Worm (Caenorhabditis elegans) whole organism, young adult: ENCODE results near the gene elo-8.
A peak's percentile ranks its signal among the peaks of the same experiment; 100 is the strongest.

Experiments used
- B0035.1 ChIP-seq: sonication (generic microtip); optimal IDR thresholded peaks from 2 replicates; lab custom pipeline; 2016; ENCODE audit warnings: missing genetic modification characterization, mild to moderate bottlenecking, missing compliant biosample characterization, missing genotype, missing genetic modification reagents
- B0336.3 ChIP-seq: fragments of 200-800 bp; sonication (Bioruptor generic); IDR thresholded peaks from 2 replicates; pipeline ENCODE4 v1.3.6; 2022; ENCODE audit warnings: missing genetic modification characterization, missing compliant biosample characterization
- F23B12.7 ChIP-seq: sonication (generic microtip); optimal IDR thresholded peaks from 2 replicates; lab custom pipeline; 2017; ENCODE audit warnings: missing genetic modification characterization, mild to moderate bottlenecking, missing compliant biosample characterization, antibody characterized with exemption, moderate library complexity; ENCODE audit not compliant: insufficient read depth
- T07F8.4 ChIP-seq: sonication (generic microtip); optimal IDR thresholded peaks from 2 replicates; lab custom pipeline; 2016; ENCODE audit warnings: mild to moderate bottlenecking, missing genetic modification characterization, moderate library complexity, missing compliant biosample characterization
- Y53F4B.3 ChIP-seq: fragments of 200-800 bp; sonication (Bioruptor generic); IDR thresholded peaks from 2 replicates; pipeline ENCODE4 v1.3.6; 2022; ENCODE audit warnings: missing genetic modification reagents, missing genetic modification characterization, missing compliant biosample characterization
- Y56A3A.18 ChIP-seq: fragments of 200-800 bp; sonication (Bioruptor generic); IDR thresholded peaks from 2 replicates; pipeline ENCODE4 v1.3.6; 2022; ENCODE audit warnings: missing genetic modification reagents, missing genetic modification characterization, missing compliant biosample characterization
- Y67H2A.10 ChIP-seq: fragments of 200-800 bp; sonication (Bioruptor generic); conservative IDR thresholded peaks from 2 replicates; pipeline ENCODE4 v1.3.6; 2022; ENCODE audit warnings: missing genetic modification reagents, missing genetic modification characterization, missing compliant biosample characterization
- Y79H2A.3 ChIP-seq: fragments of 200-800 bp; sonication (Bioruptor generic); conservative IDR thresholded peaks from 2 replicates; pipeline ENCODE4 v1.3.6; 2022; ENCODE audit warnings: missing genetic modification reagents, missing genetic modification characterization, missing compliant biosample characterization
- Y95B8A.8 ChIP-seq: fragments of 200-800 bp; sonication (Bioruptor generic); IDR thresholded peaks from 2 replicates; pipeline ENCODE4 v1.3.6; 2022; ENCODE audit warnings: missing genetic modification reagents, missing genetic modification characterization, missing compliant biosample characterization
- ZK185.1 ChIP-seq: sonication (generic microtip); optimal IDR thresholded peaks from 2 replicates; lab custom pipeline; 2016; ENCODE audit warnings: mild to moderate bottlenecking, missing genetic modification characterization, missing compliant biosample characterization; ENCODE audit not compliant: poor library complexity, severe bottlenecking
- atf-7 ChIP-seq: sonication (generic microtip); optimal IDR thresholded peaks from 2 replicates; lab custom pipeline; 2017; ENCODE audit warnings: mild to moderate bottlenecking, missing genetic modification characterization, missing compliant biosample characterization
- athp-1 ChIP-seq: sonication (generic microtip); optimal IDR thresholded peaks from 2 replicates; lab custom pipeline; 2017; ENCODE audit warnings: mild to moderate bottlenecking, missing genetic modification characterization, missing compliant biosample characterization
- attf-3 ChIP-seq: fragments of 200-800 bp; sonication (Bioruptor generic); conservative IDR thresholded peaks from 2 replicates; pipeline ENCODE4 v1.3.6; 2022; ENCODE audit warnings: missing genetic modification reagents, missing genetic modification characterization, missing compliant biosample characterization
- attf-5 ChIP-seq: fragments of 200-800 bp; sonication (Bioruptor generic); optimal IDR thresholded peaks from 2 replicates; lab custom pipeline; 2018; ENCODE audit warnings: mild to moderate bottlenecking, missing genetic modification characterization, missing compliant biosample characterization
- bed-1 ChIP-seq: fragments of 200-800 bp; sonication (Bioruptor generic); IDR thresholded peaks from 2 replicates; pipeline ENCODE4 v1.3.6; 2022; ENCODE audit warnings: missing genetic modification reagents, missing genetic modification characterization, missing compliant biosample characterization
- cebp-1 ChIP-seq, 2 experiments: fragments of 200-800 bp in 1 of 2; sonication (Bioruptor generic) in 1 of 2; sonication (generic microtip) in 1 of 2; IDR thresholded peaks in 1 of 2; optimal IDR thresholded peaks in 1 of 2; 2 replicates each; pipeline versions ENCODE4 v1.3.6 to Lab custom; 2017 to 2022; ENCODE audit warnings: missing compliant biosample characterization in 2 of 2, missing genetic modification characterization in 2 of 2, mild to moderate bottlenecking in 1 of 2, missing genetic modification reagents in 1 of 2, moderate library complexity in 1 of 2
- ceh-100 ChIP-seq: fragments of 200-800 bp; sonication (Bioruptor generic); IDR thresholded peaks from 2 replicates; pipeline ENCODE4 v1.3.6; 2022; ENCODE audit warnings: missing genetic modification reagents, missing genetic modification characterization, missing compliant biosample characterization
- ceh-40 ChIP-seq: fragments of 200-800 bp; sonication (Bioruptor generic); IDR thresholded peaks from 2 replicates; pipeline ENCODE4 v1.3.6; 2022; ENCODE audit warnings: missing genetic modification characterization, missing compliant biosample characterization
- ceh-58 ChIP-seq: fragments of 200-800 bp; sonication (Bioruptor generic); IDR thresholded peaks from 2 replicates; pipeline ENCODE4 v1.3.6; 2022; ENCODE audit warnings: missing genetic modification characterization, missing compliant biosample characterization
- ceh-79 ChIP-seq: sonication (generic microtip); optimal IDR thresholded peaks from 2 replicates; lab custom pipeline; 2017; ENCODE audit warnings: mild to moderate bottlenecking, missing genetic modification characterization, missing compliant biosample characterization
- ceh-91 ChIP-seq: fragments of 200-800 bp; sonication (Bioruptor generic); IDR thresholded peaks from 2 replicates; pipeline ENCODE4 v1.3.6; 2022; ENCODE audit warnings: missing genetic modification reagents, missing genetic modification characterization, missing compliant biosample characterization
- chd-7 ChIP-seq: sonication (generic microtip); optimal IDR thresholded peaks from 2 replicates; lab custom pipeline; 2016; ENCODE audit warnings: mild to moderate bottlenecking, missing genetic modification characterization, moderate library complexity, missing compliant biosample characterization
- dpff-1 ChIP-seq: sonication (generic microtip); optimal IDR thresholded peaks from 2 replicates; lab custom pipeline; 2017; ENCODE audit warnings: mild to moderate bottlenecking, missing genetic modification characterization, missing compliant biosample characterization
- efl-1 ChIP-seq: fragments of 150-350 bp; optimal IDR thresholded peaks from 2 replicates; lab custom pipeline; 2014; ENCODE audit warnings: missing biosample characterization, missing genetic modification reagents, missing genetic modification characterization
- ekl-4 ChIP-seq: fragments of 200-800 bp; sonication (Bioruptor generic); IDR thresholded peaks from 2 replicates; pipeline ENCODE4 v1.3.6; 2022; ENCODE audit warnings: missing genetic modification reagents, missing genetic modification characterization, missing compliant biosample characterization
- ets-4 ChIP-seq: fragments of 200-800 bp; sonication (Bioruptor generic); optimal IDR thresholded peaks from 2 replicates; lab custom pipeline; 2018; ENCODE audit warnings: mild to moderate bottlenecking, missing genetic modification characterization, missing compliant biosample characterization
- fkh-3 ChIP-seq: sonication (generic microtip); optimal IDR thresholded peaks from 2 replicates; lab custom pipeline; 2016; ENCODE audit warnings: mild to moderate bottlenecking, missing genetic modification characterization, missing compliant biosample characterization
- hrde-1 ChIP-seq: sonication (generic microtip); optimal IDR thresholded peaks from 2 replicates; lab custom pipeline; 2016; ENCODE audit warnings: missing genetic modification characterization, mild to moderate bottlenecking, missing compliant biosample characterization, moderate library complexity, missing genotype, missing genetic modification reagents, borderline replicate concordance
- hsf-1 ChIP-seq: fragments of 200-800 bp; sonication (Bioruptor generic); IDR thresholded peaks from 2 replicates; pipeline ENCODE4 v1.3.6; 2022; ENCODE audit warnings: missing genetic modification reagents, missing genetic modification characterization, missing compliant biosample characterization
- lin-35 ChIP-seq, 3 experiments: fragments of 150-350 bp in 2 of 3; sonication (generic microtip) in 1 of 3; optimal IDR thresholded peaks; 2 replicates each; lab custom pipeline; 2014 to 2018; ENCODE audit warnings: missing biosample characterization in 3 of 3, missing genetic modification characterization in 3 of 3, missing genetic modification reagents in 3 of 3
- lsy-27 ChIP-seq: sonication (generic microtip); optimal IDR thresholded peaks from 2 replicates; lab custom pipeline; 2017; ENCODE audit warnings: missing genetic modification characterization, mild to moderate bottlenecking, missing compliant biosample characterization, antibody characterized with exemption, missing genotype, borderline replicate concordance; ENCODE audit not compliant: insufficient read depth
- madf-10 ChIP-seq: sonication (generic microtip); optimal IDR thresholded peaks from 2 replicates; lab custom pipeline; 2016; ENCODE audit warnings: mild to moderate bottlenecking, missing genetic modification characterization, missing compliant biosample characterization
- nfya-1 ChIP-seq: sonication (generic microtip); optimal IDR thresholded peaks from 2 replicates; lab custom pipeline; 2017; ENCODE audit warnings: antibody characterized with exemption, missing compliant biosample characterization, missing genetic modification characterization, borderline replicate concordance; ENCODE audit not compliant: insufficient read depth
- nhr-120 ChIP-seq: fragments of 200-800 bp; sonication (Bioruptor generic); IDR thresholded peaks from 2 replicates; pipeline ENCODE4 v1.3.6; 2022; ENCODE audit warnings: missing genetic modification characterization, missing compliant biosample characterization
- nhr-27 ChIP-seq: fragments of 200-800 bp; sonication (Bioruptor generic); optimal IDR thresholded peaks from 2 replicates; lab custom pipeline; 2018; ENCODE audit warnings: mild to moderate bottlenecking, missing genetic modification characterization, moderate library complexity, missing compliant biosample characterization
- pbrm-1 ChIP-seq: fragments of 200-800 bp; sonication (Bioruptor generic); IDR thresholded peaks from 2 replicates; pipeline ENCODE4 v1.3.6; 2022; ENCODE audit warnings: missing genetic modification reagents, missing genetic modification characterization, missing compliant biosample characterization
- pha-4 ChIP-seq: fragments of 150-350 bp; sonication (generic microtip); optimal IDR thresholded peaks from 2 replicates; lab custom pipeline; 2014; ENCODE audit warnings: missing biosample characterization, missing genetic modification reagents, missing genetic modification characterization
- sea-2 ChIP-seq: fragments of 200-800 bp; sonication (Bioruptor generic); IDR thresholded peaks from 2 replicates; pipeline ENCODE4 v1.3.6; 2022; ENCODE audit warnings: missing genetic modification characterization, missing compliant biosample characterization
- snpc-1.1 ChIP-seq: sonication (generic microtip); optimal IDR thresholded peaks from 2 replicates; lab custom pipeline; 2017; ENCODE audit warnings: missing genetic modification characterization, mild to moderate bottlenecking, missing compliant biosample characterization, antibody characterized with exemption, moderate library complexity, missing genotype, missing genetic modification reagents; ENCODE audit not compliant: insufficient read depth
- tbp1 ChIP-seq: fragments of 200-800 bp; sonication (Bioruptor generic); optimal IDR thresholded peaks from 2 replicates; lab custom pipeline; 2018; ENCODE audit warnings: mild to moderate bottlenecking, missing genetic modification characterization, missing compliant biosample characterization
- tbx-9 ChIP-seq: sonication (generic microtip); optimal IDR thresholded peaks from 2 replicates; lab custom pipeline; 2016; ENCODE audit warnings: borderline replicate concordance, missing genetic modification characterization, inconsistent platforms, missing compliant biosample characterization
- unc-62 ChIP-seq: fragments of 150-350 bp; optimal IDR thresholded peaks from 2 replicates; lab custom pipeline; 2014; ENCODE audit warnings: missing biosample characterization, missing genetic modification reagents, missing genetic modification characterization
- zim-3 ChIP-seq: sonication (generic microtip); optimal IDR thresholded peaks from 2 replicates; lab custom pipeline; 2017; ENCODE audit warnings: mild to moderate bottlenecking, missing genetic modification characterization, moderate library complexity, missing compliant biosample characterization

Gene elo-8

DNA sequence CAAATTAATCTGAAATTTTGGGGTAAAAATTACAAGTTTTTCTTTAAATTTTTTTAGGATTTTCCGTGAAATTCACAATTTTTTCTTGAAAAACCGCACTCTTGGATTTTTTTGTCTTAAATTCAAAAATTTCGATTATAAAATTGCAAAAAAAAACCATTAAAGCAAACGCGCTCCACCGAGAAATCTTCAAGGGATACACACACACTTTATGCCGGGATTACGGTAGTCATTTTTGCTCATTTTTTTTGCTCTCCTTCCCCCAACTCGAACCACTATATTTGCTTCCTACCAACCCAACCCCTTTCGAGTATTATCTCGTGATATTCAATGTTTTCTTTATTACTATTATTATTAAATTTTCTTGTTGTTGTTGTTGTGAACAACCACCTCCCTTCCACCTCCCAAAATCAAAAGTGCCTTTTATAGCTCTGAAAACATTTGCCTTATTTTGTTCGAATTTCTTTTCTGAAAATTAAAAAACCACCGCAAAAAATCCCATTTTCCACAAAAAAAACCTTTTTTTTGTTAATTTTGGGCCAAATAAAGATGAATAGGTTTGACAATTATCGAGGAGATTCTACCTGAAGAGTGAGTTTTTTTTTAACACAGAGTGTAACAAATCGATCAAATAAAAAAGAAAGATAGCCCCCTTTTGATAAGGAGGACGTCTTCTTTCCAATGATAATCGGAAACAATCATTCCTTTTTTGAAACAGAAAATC, 20.0 kb upstream of the elo-8 start, which contains the start of gene Y47D3A.32 (continued):
- TF ChIP-seq cebp-1 (GFP tag; IDR thresholded peaks at IDR 0.05; lab: Robert Waterston, UW) (no peak), cebp-1 (tag; optimal IDR thresholded peaks at IDR 0.05; lab: Kevin White, UChicago) (peak; percentile 61), pbrm-1 (GFP tag; lab: Robert Waterston, UW) (peak; percentile 33; the same call in 1 of the 2 replicates), nfya-1 (tag; lab: Kevin White, UChicago) (no peak), zim-3 (tag; lab: Kevin White, UChicago) (no peak), unc-62 (GFP tag; lab: Kevin White, UChicago) (no peak), dpff-1 (peak; percentile 65), efl-1 (GFP tag; lab: Kevin White, UChicago) (no peak), attf-5 (GFP tag; lab: Kevin White, UChicago) (peak; percentile 36), fkh-3 (no peak), ets-4 (GFP tag; lab: Kevin White, UChicago) (no peak), pha-4 (no peak), attf-3 (no peak), bed-1 (GFP tag; lab: Robert Waterston, UW) (no peak), lin-35 (GFP tag; optimal IDR thresholded peaks at IDR 0.05; lab: Kevin White, UChicago) (peak in 1 of 3 experiments; percentile 12), Y53F4B.3 (no peak), Y67H2A.10 (GFP tag; lab: Robert Waterston, UW) (no peak), tbp1 (GFP tag; lab: Kevin White, UChicago) (peak; percentile 4), atf-7 (tag; lab: Kevin White, UChicago) (no peak), ceh-91 (GFP tag; lab: Robert Waterston, UW) (no peak), madf-10 (tag; lab: Kevin White, UChicago) (no peak), lsy-27 (tag; lab: Kevin White, UChicago) (no peak), hsf-1 (GFP tag; lab: Robert Waterston, UW) (peak; percentile 55; the same call in 1 of the 2 replicates), T07F8.4 (no peak), nhr-120 (GFP tag; lab: Robert Waterston, UW) (no peak), F23B12.7 (tag; lab: Kevin White, UChicago) (no peak), chd-7 (tag; lab: Kevin White, UChicago) (peak; percentile 56), Y95B8A.8 (peak; percentile 53; the same call in 1 of the 2 replicates), B0336.3 (GFP tag; lab: Robert Waterston, UW) (peak; percentile 59)

DNA sequence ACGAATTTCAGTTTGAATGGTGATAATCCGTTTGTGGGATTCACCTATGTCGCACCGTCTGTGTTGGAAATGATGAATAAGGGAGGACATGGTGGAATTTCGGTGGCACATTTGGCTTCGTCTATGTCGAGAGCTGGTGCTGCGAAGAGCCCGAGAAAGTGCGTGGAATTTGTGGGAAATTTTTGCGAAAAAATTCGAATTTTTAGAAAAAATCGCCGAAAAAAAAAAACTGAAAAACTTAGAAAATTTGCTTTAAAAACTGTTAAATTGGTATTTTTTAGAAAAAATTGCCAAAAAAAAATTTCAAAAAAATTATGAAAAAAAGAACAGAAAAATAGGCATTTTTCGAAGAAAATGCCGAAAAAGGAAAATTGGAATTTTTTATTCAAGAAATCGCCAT, 17.0 kb upstream of the elo-8 start:
- TF ChIP-seq ceh-40 (GFP tag; lab: Robert Waterston, UW) (0 out of 2 replicates have a peak, but pooled peaks have one; percentile 28), B0035.1 (tag; lab: Kevin White, UChicago) (no peak), Y56A3A.18 (GFP tag; lab: Robert Waterston, UW) (no peak), hrde-1 (tag; lab: Kevin White, UChicago) (no peak), hsf-1 (GFP tag; lab: Robert Waterston, UW) (no peak)

DNA sequence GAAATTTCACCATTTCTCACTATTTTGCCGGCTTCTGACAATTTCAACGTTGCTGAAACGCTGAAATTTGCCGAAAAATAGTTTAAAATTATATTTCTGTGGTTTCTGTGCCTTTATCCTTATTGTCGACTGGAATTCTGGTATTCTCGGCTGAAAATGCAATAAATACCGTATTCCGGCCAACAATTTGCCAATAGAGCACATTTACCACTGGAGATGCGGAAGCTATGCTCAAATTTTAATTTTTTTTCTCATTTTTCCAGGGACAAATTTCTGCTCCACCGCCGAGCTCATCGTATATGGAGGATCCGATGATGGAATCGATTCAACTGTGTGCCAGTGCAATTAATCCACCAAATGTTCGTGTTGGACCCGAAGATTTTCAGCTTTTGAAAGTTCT, 14.7 kb upstream of the elo-8 start:
- no peak for TF ChIP-seq tbx-9 (tag; lab: Kevin White, UChicago)
- TF ChIP-seq ceh-79 (tag; lab: Kevin White, UChicago) = peak; percentile 26
- no peak for TF ChIP-seq sea-2 (GFP tag; lab: Robert Waterston, UW)
- no peak for TF ChIP-seq nhr-27 (tag; lab: Kevin White, UChicago)
- peak; percentile 86 for TF ChIP-seq B0336.3 (GFP tag; lab: Robert Waterston, UW)
- 0 out of 2 replicates have a peak, but pooled peaks have one; percentile 63 for TF ChIP-seq ceh-58 (GFP tag; lab: Robert Waterston, UW)
- TF ChIP-seq snpc-1.1 (tag; lab: Kevin White, UChicago) = no peak
- no peak for TF ChIP-seq Y79H2A.3
- TF ChIP-seq ceh-100 (GFP tag; lab: Robert Waterston, UW) = no peak
- TF ChIP-seq athp-1 (tag; lab: Kevin White, UChicago) = no peak
- TF ChIP-seq cebp-1 (GFP tag; IDR thresholded peaks at IDR 0.05; lab: Robert Waterston, UW) = no peak
- TF ChIP-seq cebp-1 (tag; optimal IDR thresholded peaks at IDR 0.05; lab: Kevin White, UChicago) = peak; percentile 38
- 0 out of 2 replicates have a peak, but pooled peaks have one; percentile 22 for TF ChIP-seq ekl-4 (GFP tag; lab: Robert Waterston, UW)
- no peak for TF ChIP-seq efl-1 (GFP tag; lab: Kevin White, UChicago)
- TF ChIP-seq attf-5 (GFP tag; lab: Kevin White, UChicago) = no peak
- TF ChIP-seq ZK185.1 (tag; lab: Kevin White, UChicago) = no peak
